Worm (Caenorhabditis elegans): ENCODE data around the gene F46F3.3.

DNA sequence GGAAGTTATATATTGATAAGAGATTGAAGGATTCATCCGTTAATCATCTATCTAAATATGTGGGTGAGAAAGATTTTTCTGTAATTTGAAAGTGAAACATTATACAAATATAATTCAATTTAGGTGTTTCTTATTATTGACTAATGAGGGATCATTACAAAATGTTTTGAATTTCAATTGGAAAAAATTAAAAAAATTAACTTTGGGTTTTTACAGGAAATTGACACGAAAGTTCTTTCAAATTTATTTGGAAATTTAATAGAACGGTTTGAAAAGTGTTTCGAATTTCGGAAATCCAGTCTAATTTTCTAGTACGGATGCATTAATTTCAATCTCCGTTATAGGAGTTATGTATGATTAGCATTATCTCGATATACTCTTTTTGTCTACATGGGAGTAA, 14.2 kb upstream of the F46F3.3 start:
- no peak for TF ChIP-seq him-1 (tag; optimal IDR thresholded peaks at IDR 0.05)
- no peak for TF ChIP-seq W03F9.2 (tag; optimal IDR thresholded peaks at IDR 0.05)
- TF ChIP-seq dao-5 (tag; optimal IDR thresholded peaks at IDR 0.05) = no peak

Data from whole organism, L4/young adult.